Fruit fly (Drosophila melanogaster) whole organism, embryonic: ENCODE measurements around the gene ec.

ENCODE experiments used
- Asciz ChIP-seq: fragments of 200-800 bp; sonication (Bioruptor generic); optimal IDR thresholded peaks from 2 replicates; lab custom pipeline; 2017; ENCODE audit warnings: missing biosample characterization, mild to moderate bottlenecking, missing genetic modification characterization, missing genetic modification reagents
- Atf-2 ChIP-seq: fragments of 200-800 bp; sonication (Bioruptor generic); optimal IDR thresholded peaks from 2 replicates; lab custom pipeline; 2016; ENCODE audit warnings: missing biosample characterization, missing genetic modification characterization
- BEAF-32 ChIP-seq: fragments of 200-800 bp; sonication (Bioruptor generic); optimal IDR thresholded peaks from 3 replicates; lab custom pipeline; 2017; ENCODE audit warnings: missing biosample characterization, missing genetic modification characterization, mild to moderate bottlenecking, moderate library complexity, missing genetic modification reagents
- Blimp-1 ChIP-seq: fragments of 200-800 bp; sonication (Bioruptor generic); optimal IDR thresholded peaks from 3 replicates; lab custom pipeline; 2018; ENCODE audit warnings: missing biosample characterization, missing genetic modification characterization, mild to moderate bottlenecking, moderate library complexity, missing genetic modification reagents
- CG12391 ChIP-seq: fragments of 200-800 bp; sonication (Bioruptor generic); optimal IDR thresholded peaks from 3 replicates; lab custom pipeline; 2018; ENCODE audit warnings: missing biosample characterization, mild to moderate bottlenecking, missing genetic modification characterization, moderate library complexity
- CG12769 ChIP-seq: fragments of 200-800 bp; sonication (Bioruptor generic); optimal IDR thresholded peaks from 2 replicates; lab custom pipeline; 2019; ENCODE audit warnings: missing biosample characterization, mild to moderate bottlenecking, missing genetic modification characterization, moderate library complexity
- CG13424 ChIP-seq: fragments of 200-800 bp; sonication (Bioruptor generic); optimal IDR thresholded peaks from 2 replicates; lab custom pipeline; 2019; ENCODE audit warnings: missing biosample characterization, mild to moderate bottlenecking, missing genetic modification characterization, moderate library complexity
- CG15479 ChIP-seq: fragments of 200-800 bp; sonication (Bioruptor generic); optimal IDR thresholded peaks from 3 replicates; lab custom pipeline; 2019; ENCODE audit warnings: missing biosample characterization, mild to moderate bottlenecking, missing genetic modification characterization, moderate library complexity
- CG16779 ChIP-seq: fragments of 200-800 bp; sonication (Bioruptor generic); IDR thresholded peaks from 2 replicates; pipeline ENCODE4 v1.3.6; 2022; ENCODE audit warnings: missing biosample characterization, missing genetic modification characterization
- CG2199 ChIP-seq: fragments of 200-800 bp; sonication (Bioruptor generic); IDR thresholded peaks from 3 replicates; pipeline ENCODE4 v1.3.6; 2022; ENCODE audit warnings: missing biosample characterization, missing genetic modification characterization
- CG30020 ChIP-seq: fragments of 200-800 bp; optimal IDR thresholded peaks from 2 replicates; lab custom pipeline; 2019; ENCODE audit warnings: missing biosample characterization, mild to moderate bottlenecking, missing genetic modification characterization, moderate library complexity
- CG3065 ChIP-seq: fragments of 200-800 bp; sonication (Bioruptor generic); optimal IDR thresholded peaks from 2 replicates; lab custom pipeline; 2016; ENCODE audit warnings: missing biosample characterization, missing genetic modification characterization
- CG3163 ChIP-seq: fragments of 200-800 bp; sonication (Bioruptor generic); optimal IDR thresholded peaks from 3 replicates; lab custom pipeline; 2016; ENCODE audit warnings: missing biosample characterization, missing genetic modification characterization
- CG33557 ChIP-seq: fragments of 200-800 bp; sonication (Bioruptor generic); optimal IDR thresholded peaks from 2 replicates; lab custom pipeline; 2019; ENCODE audit warnings: missing biosample characterization, mild to moderate bottlenecking, missing genetic modification characterization, moderate library complexity
- CG3838 ChIP-seq: fragments of 200-800 bp; sonication (Bioruptor generic); optimal IDR thresholded peaks from 3 replicates; lab custom pipeline; 2016; ENCODE audit warnings: missing biosample characterization, missing genetic modification characterization
- CG43689 ChIP-seq: fragments of 200-800 bp; sonication (Bioruptor generic); IDR thresholded peaks from 2 replicates; pipeline ENCODE4 v1.3.6; 2022; ENCODE audit warnings: missing biosample characterization, missing genetic modification characterization
- CG6175 ChIP-seq: fragments of 200-800 bp; sonication (Bioruptor generic); IDR thresholded peaks from 3 replicates; pipeline ENCODE4 v1.3.6; 2022; ENCODE audit warnings: missing biosample characterization, missing genetic modification characterization
- CG7372 ChIP-seq: fragments of 200-800 bp; sonication (Bioruptor generic); IDR thresholded peaks from 2 replicates; pipeline ENCODE4 v1.3.6; 2022; ENCODE audit warnings: missing biosample characterization, missing genetic modification characterization
- CG8290 ChIP-seq, 3 experiments: fragments of 200-800 bp; sonication (Bioruptor generic); optimal IDR thresholded peaks; 2 replicates each; lab custom pipeline; 2016 to 2019; ENCODE audit warnings: missing biosample characterization in 3 of 3, missing genetic modification characterization in 3 of 3, mild to moderate bottlenecking in 2 of 3, moderate library complexity in 1 of 3
- Gsc ChIP-seq: fragments of 200-800 bp; sonication (Bioruptor generic); IDR thresholded peaks from 2 replicates; pipeline ENCODE4 v1.3.6; 2022; ENCODE audit warnings: missing biosample characterization, missing genetic modification characterization
- HLH54F ChIP-seq: fragments of 200-800 bp; sonication (Bioruptor generic); optimal IDR thresholded peaks from 3 replicates; lab custom pipeline; 2016; ENCODE audit warnings: missing biosample characterization, missing genetic modification characterization
- Hr3 ChIP-seq: fragments of 200-800 bp; sonication (Bioruptor generic); optimal IDR thresholded peaks from 3 replicates; lab custom pipeline; 2016; ENCODE audit warnings: missing biosample characterization, missing genetic modification characterization
- Jarid2 ChIP-seq: fragments of 200-800 bp; sonication (Bioruptor generic); optimal IDR thresholded peaks from 3 replicates; lab custom pipeline; 2017; ENCODE audit warnings: mild to moderate bottlenecking, missing biosample characterization, missing genetic modification reagents, missing genetic modification characterization
- Kr ChIP-seq: fragments of 200-800 bp; sonication (Bioruptor generic); optimal IDR thresholded peaks from 2 replicates; lab custom pipeline; 2017; ENCODE audit warnings: missing biosample characterization, mild to moderate bottlenecking, missing genetic modification characterization
- Max ChIP-seq: fragments of 200-800 bp; sonication (Bioruptor generic); optimal IDR thresholded peaks from 2 replicates; lab custom pipeline; 2016; ENCODE audit warnings: missing biosample characterization, mild to moderate bottlenecking, missing genetic modification characterization
- Med ChIP-seq: fragments of 200-800 bp; sonication (Bioruptor generic); peaks from one replicate; lab custom pipeline; 2016; ENCODE audit warnings: missing biosample characterization, missing genetic modification characterization, mild to moderate bottlenecking, inconsistent platforms, moderate library complexity
- Meics ChIP-seq: fragments of 200-800 bp; sonication (Bioruptor generic); optimal IDR thresholded peaks from 2 replicates; lab custom pipeline; 2017; ENCODE audit warnings: missing biosample characterization, mild to moderate bottlenecking, missing genetic modification characterization
- NC2β ChIP-seq: fragments of 200-800 bp; sonication (Bioruptor generic); optimal IDR thresholded peaks from 2 replicates; lab custom pipeline; 2016; ENCODE audit warnings: missing biosample characterization, missing genetic modification characterization
- NK7.1 ChIP-seq: fragments of 200-800 bp; sonication (Bioruptor generic); optimal IDR thresholded peaks from 3 replicates; lab custom pipeline; 2016; ENCODE audit warnings: missing biosample characterization, missing genetic modification characterization
- Ravus ChIP-seq: fragments of 200-800 bp; sonication (Bioruptor generic); IDR thresholded peaks from 2 replicates; pipeline ENCODE4 v1.3.6; 2022; ENCODE audit warnings: missing biosample characterization, missing genetic modification characterization
- Side ChIP-seq: fragments of 200-800 bp; sonication (Bioruptor generic); optimal IDR thresholded peaks from 2 replicates; lab custom pipeline; 2016; ENCODE audit warnings: missing biosample characterization, missing genetic modification characterization
- Taf1 ChIP-seq: fragments of 200-800 bp; sonication (Bioruptor generic); IDR thresholded peaks from 2 replicates; pipeline ENCODE4 v1.3.6; 2022; ENCODE audit warnings: missing biosample characterization, missing genetic modification characterization
- Tbp ChIP-seq: fragments of >200 bp; optimal IDR thresholded peaks from 2 replicates; lab custom pipeline; 2018; ENCODE audit warnings: missing biosample characterization, missing genetic modification characterization
- al ChIP-seq: fragments of 200-800 bp; sonication (Bioruptor generic); IDR thresholded peaks from 2 replicates; pipeline ENCODE4 v1.3.6; 2022; ENCODE audit warnings: missing biosample characterization, missing genetic modification characterization
- ap ChIP-seq: fragments of 200-800 bp; sonication (Bioruptor generic); IDR thresholded peaks from 2 replicates; pipeline ENCODE4 v1.3.6; 2022; ENCODE audit warnings: missing biosample characterization, missing genetic modification characterization
- ash1 ChIP-seq: fragments of 200-800 bp; sonication (Bioruptor generic); optimal IDR thresholded peaks from 2 replicates; lab custom pipeline; 2018; ENCODE audit warnings: missing biosample characterization, mild to moderate bottlenecking, missing genetic modification characterization
- bsh ChIP-seq, 2 experiments: fragments of 200-800 bp; sonication (Bioruptor generic); optimal IDR thresholded peaks; 2 replicates each; lab custom pipeline; 2017 to 2018; ENCODE audit warnings: mild to moderate bottlenecking in 2 of 2, missing biosample characterization in 2 of 2, missing genetic modification characterization in 2 of 2, moderate library complexity in 1 of 2
- chinmo ChIP-seq: fragments of 200-800 bp; sonication (Bioruptor generic); IDR thresholded peaks from 4 replicates; pipeline ENCODE4 v1.3.6; 2022; ENCODE audit warnings: missing biosample characterization, missing genetic modification characterization; ENCODE audit not compliant: partially characterized antibody
- corto ChIP-seq: fragments of 200-800 bp; sonication (Bioruptor generic); optimal IDR thresholded peaks from 2 replicates; lab custom pipeline; 2016; ENCODE audit warnings: missing biosample characterization, mild to moderate bottlenecking, missing genetic modification characterization, moderate library complexity
- dm ChIP-seq: fragments of 200-800 bp; sonication (Bioruptor generic); optimal IDR thresholded peaks from 3 replicates; lab custom pipeline; 2016; ENCODE audit warnings: missing biosample characterization, missing genetic modification characterization
- exex ChIP-seq: fragments of 200-800 bp; sonication (Bioruptor generic); optimal IDR thresholded peaks from 4 replicates; lab custom pipeline; 2018; ENCODE audit warnings: missing biosample characterization, mild to moderate bottlenecking, missing genetic modification characterization, moderate library complexity
- gcm2 ChIP-seq: fragments of 200-800 bp; sonication (Bioruptor generic); optimal IDR thresholded peaks from 2 replicates; lab custom pipeline; 2016; ENCODE audit warnings: missing biosample characterization, missing genetic modification characterization
- ham ChIP-seq: fragments of 200-800 bp; sonication (Bioruptor generic); IDR thresholded peaks from 2 replicates; pipeline ENCODE4 v1.3.6; 2022; ENCODE audit warnings: missing biosample characterization, missing genetic modification characterization
- lbe ChIP-seq: fragments of 200-800 bp; sonication (Bioruptor generic); optimal IDR thresholded peaks from 2 replicates; lab custom pipeline; 2016; ENCODE audit warnings: missing biosample characterization, mild to moderate bottlenecking, missing genetic modification characterization
- mirr ChIP-seq: fragments of 200-800 bp; sonication (Bioruptor generic); optimal IDR thresholded peaks from 3 replicates; lab custom pipeline; 2018; ENCODE audit warnings: missing biosample characterization, mild to moderate bottlenecking, missing genetic modification characterization
- psq ChIP-seq: fragments of 200-800 bp; sonication (Bioruptor generic); optimal IDR thresholded peaks from 2 replicates; lab custom pipeline; 2017; ENCODE audit warnings: missing biosample characterization, missing genetic modification characterization
- stc ChIP-seq: fragments of 200-800 bp; sonication (Bioruptor generic); IDR thresholded peaks from 2 replicates; pipeline ENCODE4 v1.3.6; 2022; ENCODE audit warnings: missing biosample characterization, missing genetic modification characterization
- twi ChIP-seq: fragments of 200-800 bp; optimal IDR thresholded peaks from 2 replicates; lab custom pipeline; 2019; ENCODE audit warnings: missing biosample characterization, mild to moderate bottlenecking, missing genetic modification characterization, moderate library complexity
- zen2 ChIP-seq: fragments of 200-800 bp; sonication (Bioruptor generic); IDR thresholded peaks from 3 replicates; pipeline ENCODE4 v1.3.6; 2022; ENCODE audit warnings: missing biosample characterization, missing genetic modification characterization; ENCODE audit not compliant: partially characterized antibody

Gene ec

DNA sequence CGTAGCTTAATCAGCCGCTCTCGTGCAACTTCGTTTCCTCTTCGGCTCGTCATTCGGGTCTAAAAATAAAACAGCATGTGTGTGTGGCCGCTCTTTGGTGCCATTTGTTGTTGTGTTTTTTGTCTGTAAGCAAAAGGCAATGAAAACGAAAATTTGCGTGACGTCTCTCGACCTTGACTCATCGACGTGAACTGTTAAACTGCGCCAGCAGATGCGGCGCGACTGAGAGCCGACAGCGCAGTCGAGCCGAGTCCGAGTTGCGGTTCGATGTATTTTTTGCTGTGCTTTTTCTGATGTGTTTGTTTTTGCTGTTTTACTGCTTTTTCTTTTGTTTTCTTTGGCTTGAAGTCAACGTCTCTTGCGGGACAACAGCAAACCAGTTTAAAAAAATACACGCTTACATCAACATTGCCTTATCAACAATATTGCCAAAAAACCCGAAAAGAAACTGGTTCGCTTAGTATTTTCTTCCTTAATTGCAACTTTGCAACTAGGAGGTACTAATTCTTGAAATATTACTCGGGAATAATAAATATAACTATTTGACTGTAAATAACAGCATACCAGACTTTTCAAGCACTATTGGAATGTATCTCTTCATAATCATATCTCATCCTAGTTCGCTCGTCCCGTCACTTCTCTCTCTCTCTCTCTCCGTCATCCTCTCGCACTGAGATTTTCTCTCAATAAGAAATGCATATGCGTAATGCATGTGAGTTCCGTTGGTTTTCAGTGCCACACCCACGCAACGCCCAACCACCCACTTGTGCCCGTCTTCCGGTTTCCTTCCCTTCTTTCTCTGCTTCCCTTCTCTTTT, 33.2 kb upstream of the ec start (continued):
- TF ChIP-seq Meics (GFP tag; lab: Kevin White, UChicago) (no peak), chinmo (GFP tag; lab: Robert Waterston, UW) (peak; percentile 95), CG15479 (GFP tag; lab: Kevin White, UChicago) (peak; percentile 91), BEAF-32 (GFP tag; lab: Kevin White, UChicago) (no peak), Max (GFP tag; lab: Kevin White, UChicago) (no peak), Blimp-1 (GFP tag; lab: Kevin White, UChicago) (peak; percentile 97), CG7372 (GFP tag; lab: Robert Waterston, UW) (no peak), CG16779 (GFP tag; lab: Robert Waterston, UW) (no peak), Jarid2 (GFP tag; lab: Kevin White, UChicago) (peak; percentile 26), CG13424 (tag; lab: Kevin White, UChicago) (no peak), Side (no peak), bsh (GFP tag; optimal IDR thresholded peaks at IDR 0.05; lab: Kevin White, UChicago) (peak in 1 of 2 experiments; percentile 59), HLH54F (GFP tag; lab: Kevin White, UChicago) (no peak), Atf-2 (GFP tag; lab: Kevin White, UChicago) (no peak), Hr3 (no peak), Kr (GFP tag; lab: Kevin White, UChicago) (no peak), NK7.1 (GFP tag; lab: Kevin White, UChicago) (no peak), Gsc (GFP tag; lab: Robert Waterston, UW) (no peak), CG33557 (GFP tag; lab: Kevin White, UChicago) (peak; percentile 8), ash1 (no peak), CG6175 (no peak), Ravus (GFP tag; lab: Robert Waterston, UW) (no peak), zen2 (peak; percentile 41; the same call in 1 of the 3 replicates), lbe (GFP tag; lab: Kevin White, UChicago) (peak; percentile 62), CG8290 (GFP tag; optimal IDR thresholded peaks at IDR 0.05; lab: Kevin White, UChicago) (no peak), CG8290 (tag; optimal IDR thresholded peaks at IDR 0.05; lab: Kevin White, UChicago) (peak in 1 of 2 experiments; percentile 28), twi (peak; percentile 73), stc (GFP tag; lab: Robert Waterston, UW) (no peak), CG3163 (GFP tag; lab: Kevin White, UChicago) (peak; percentile 49), CG3065 (GFP tag; lab: Kevin White, UChicago) (no peak), ap (GFP tag; lab: Robert Waterston, UW) (no peak), CG2199 (GFP tag; lab: Robert Waterston, UW) (peak; percentile 68; the same call in 1 of the 3 replicates), CG30020 (tag; lab: Kevin White, UChicago) (no peak), Tbp (GFP tag; lab: Kevin White, UChicago) (no peak), ham (no peak), exex (tag; lab: Kevin White, UChicago) (peak; percentile 11), Asciz (no peak), NC2β (no peak), gcm2 (no peak), Med (peak; percentile 70), Taf1 (GFP tag; lab: Robert Waterston, UW) (no peak), psq (GFP tag; lab: Kevin White, UChicago) (peak; percentile 27), CG3838 (no peak), CG12769 (tag; lab: Kevin White, UChicago) (peak; percentile 33), CG12391 (tag; lab: Kevin White, UChicago) (no peak), corto (GFP tag; lab: Kevin White, UChicago) (peak; percentile 39), CG43689 (GFP tag; lab: Robert Waterston, UW) (no peak), dm (GFP tag; lab: Kevin White, UChicago) (no peak), mirr (GFP tag; lab: Kevin White, UChicago) (peak; percentile 70), al (GFP tag; lab: Robert Waterston, UW) (no peak)
